Worm (Caenorhabditis elegans) whole organism, midembryonic: Measurements from ENCODE around the gene ipla-1.

Experiments
- T22C8.4 ChIP-seq: fragments of 200-800 bp; sonication (Bioruptor generic); IDR thresholded peaks from 2 replicates; pipeline ENCODE4 v1.3.6; 2022; ENCODE audit warnings: missing genetic modification characterization, missing compliant biosample characterization
- med-1 ChIP-seq: sonication (generic microtip); optimal IDR thresholded peaks from 2 replicates; lab custom pipeline; 2017; ENCODE audit warnings: missing genetic modification characterization, mild to moderate bottlenecking, missing compliant biosample characterization, antibody characterized with exemption, missing genetic modification reagents; ENCODE audit not compliant: insufficient read depth
- ref-1 ChIP-seq: fragments of 200-800 bp; sonication (Bioruptor generic); conservative IDR thresholded peaks from 2 replicates; pipeline ENCODE4 v1.3.6; 2022; ENCODE audit warnings: missing genetic modification reagents, missing genetic modification characterization, missing compliant biosample characterization

DNA sequence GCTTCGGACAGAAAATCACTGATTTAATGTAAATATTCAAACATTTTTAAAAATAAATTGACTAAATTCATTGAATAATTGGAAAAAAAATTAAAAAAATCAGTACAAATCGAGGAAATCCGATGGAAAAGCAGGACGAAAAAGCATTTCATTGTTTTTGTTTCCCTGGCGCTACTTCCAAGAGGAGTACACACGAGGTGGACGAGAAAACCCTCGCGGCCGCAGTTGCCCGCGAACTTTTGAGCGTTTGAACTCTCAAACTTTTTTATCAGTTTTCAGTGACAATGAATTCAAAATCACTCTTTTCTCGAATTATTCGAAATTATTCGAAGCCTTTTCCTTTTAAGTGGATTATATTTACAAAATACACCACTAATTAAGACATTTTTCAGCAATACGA lies 1.9 kb upstream of the ipla-1 start, which contains the start of gene F35D11.4:
- TF ChIP-seq med-1 (GFP tag; lab: Kevin White, UChicago) = no peak
- TF ChIP-seq ref-1 (GFP tag; lab: Robert Waterston, UW) = no peak
- no peak for TF ChIP-seq T22C8.4
